Worm (Caenorhabditis elegans) whole organism, L3 larva: ENCODE results near the gene sups-1.

ENCODE experiments used
- R02D3.7 ChIP-seq: fragments of 150-350 bp; optimal IDR thresholded peaks from 2 replicates; lab custom pipeline; 2014; ENCODE audit warnings: missing biosample characterization, missing genetic modification characterization
- ZK546.5 ChIP-seq: sonication (generic microtip); optimal IDR thresholded peaks from 2 replicates; lab custom pipeline; 2017; ENCODE audit warnings: missing biosample characterization, missing genetic modification characterization
- aly-2 ChIP-seq: fragments of 150-350 bp; optimal IDR thresholded peaks from 2 replicates; lab custom pipeline; 2014; ENCODE audit warnings: missing biosample characterization, missing genetic modification characterization
- ama-1 ChIP-seq: fragments of 150-350 bp; optimal IDR thresholded peaks from 2 replicates; lab custom pipeline; 2018
- ceh-16 ChIP-seq: sonication (generic microtip); optimal IDR thresholded peaks from 2 replicates; lab custom pipeline; 2017; ENCODE audit warnings: missing biosample characterization, missing genetic modification characterization
- ceh-28 ChIP-seq: fragments of 150-350 bp; optimal IDR thresholded peaks from 2 replicates; lab custom pipeline; 2014; ENCODE audit warnings: missing biosample characterization, missing genetic modification reagents, missing genetic modification characterization
- ceh-82 ChIP-seq: fragments of 150-350 bp; optimal IDR thresholded peaks from 2 replicates; lab custom pipeline; 2014; ENCODE audit warnings: missing biosample characterization, missing genetic modification characterization
- ceh-9 ChIP-seq: sonication (generic microtip); optimal IDR thresholded peaks from 2 replicates; lab custom pipeline; 2018; ENCODE audit warnings: missing biosample characterization, missing genetic modification characterization
- daf-12 ChIP-seq: fragments of 150-350 bp; optimal IDR thresholded peaks from 2 replicates; lab custom pipeline; 2014; ENCODE audit warnings: missing biosample characterization, missing genetic modification reagents, missing genetic modification characterization
- egl-27 ChIP-seq: sonication (generic microtip); optimal IDR thresholded peaks from 4 replicates; lab custom pipeline; 2017; ENCODE audit warnings: missing biosample characterization, missing genetic modification reagents, missing genetic modification characterization
- egl-5 ChIP-seq: fragments of 150-350 bp; optimal IDR thresholded peaks from 2 replicates; lab custom pipeline; 2017; ENCODE audit warnings: missing biosample characterization, missing genetic modification reagents, missing genetic modification characterization, inconsistent platforms
- elt-1 ChIP-seq: fragments of 150-350 bp; optimal IDR thresholded peaks from 2 replicates; lab custom pipeline; 2014; ENCODE audit warnings: missing biosample characterization, missing genetic modification characterization
- elt-2 ChIP-seq: sonication (generic microtip); optimal IDR thresholded peaks from 2 replicates; lab custom pipeline; 2016; ENCODE audit warnings: missing genetic modification reagents, mild to moderate bottlenecking, missing genetic modification characterization, missing compliant biosample characterization
- elt-3 ChIP-seq, 3 experiments: fragments of 150-350 bp in 1 of 3; sonication (generic microtip) in 2 of 3; optimal IDR thresholded peaks; 2 replicates in 2 of 3; 4 replicates in 1 of 3; lab custom pipeline; 2014 to 2017; ENCODE audit warnings: missing biosample characterization in 3 of 3, missing genetic modification characterization in 3 of 3
- eor-1 ChIP-seq, 2 experiments: fragments of 150-350 bp; optimal IDR thresholded peaks; 2 replicates each; lab custom pipeline; 2014 to 2018; ENCODE audit warnings: missing biosample characterization in 2 of 2, missing genetic modification characterization in 2 of 2
- fkh-10 ChIP-seq: sonication (generic microtip); optimal IDR thresholded peaks from 2 replicates; lab custom pipeline; 2017; ENCODE audit warnings: missing biosample characterization, missing genetic modification reagents, missing genetic modification characterization
- fkh-2 ChIP-seq: fragments of 150-350 bp; optimal IDR thresholded peaks from 2 replicates; lab custom pipeline; 2014; ENCODE audit warnings: missing biosample characterization, missing genetic modification reagents, missing genetic modification characterization
- fos-1 ChIP-seq: fragments of 150-350 bp; optimal IDR thresholded peaks from 2 replicates; lab custom pipeline; 2014; ENCODE audit warnings: missing biosample characterization, missing genetic modification characterization
- hmg-11 ChIP-seq: sonication (generic microtip); optimal IDR thresholded peaks from 2 replicates; lab custom pipeline; 2016; ENCODE audit warnings: missing genetic modification characterization, missing compliant biosample characterization
- jun-1 ChIP-seq: fragments of 150-350 bp; optimal IDR thresholded peaks from 2 replicates; lab custom pipeline; 2014; ENCODE audit warnings: missing biosample characterization, missing genetic modification reagents, missing genetic modification characterization
- lin-15B ChIP-seq: fragments of 150-350 bp; optimal IDR thresholded peaks from 2 replicates; lab custom pipeline; 2014; ENCODE audit warnings: missing biosample characterization, missing genetic modification characterization
- lin-39 ChIP-seq: fragments of 150-350 bp; optimal IDR thresholded peaks from 2 replicates; lab custom pipeline; 2018; ENCODE audit warnings: missing biosample characterization, missing genetic modification reagents, missing genetic modification characterization
- lsy-12 ChIP-seq: sonication (generic microtip); optimal IDR thresholded peaks from 2 replicates; lab custom pipeline; 2016; ENCODE audit warnings: mild to moderate bottlenecking, missing genetic modification characterization, missing compliant biosample characterization
- mdl-1 ChIP-seq: fragments of 150-350 bp; optimal IDR thresholded peaks from 2 replicates; lab custom pipeline; 2014; ENCODE audit warnings: missing biosample characterization, missing genetic modification characterization
- mml-1 ChIP-seq: fragments of 150-350 bp; sonication (generic microtip); optimal IDR thresholded peaks from 3 replicates; lab custom pipeline; 2014; ENCODE audit warnings: missing biosample characterization, missing genetic modification characterization
- nfya-1 ChIP-seq: sonication (generic microtip); optimal IDR thresholded peaks from 2 replicates; lab custom pipeline; 2017; ENCODE audit warnings: missing genetic modification characterization, mild to moderate bottlenecking, missing compliant biosample characterization, antibody characterized with exemption, moderate library complexity; ENCODE audit not compliant: insufficient read depth
- nhr-12 ChIP-seq: fragments of 150-350 bp; optimal IDR thresholded peaks from 2 replicates; lab custom pipeline; 2014; ENCODE audit warnings: missing biosample characterization, missing genetic modification characterization
- nhr-23 ChIP-seq: fragments of 150-350 bp; optimal IDR thresholded peaks from 2 replicates; lab custom pipeline; 2014; ENCODE audit warnings: missing biosample characterization, missing genetic modification reagents, missing genetic modification characterization
- nhr-237 ChIP-seq: fragments of 150-350 bp; optimal IDR thresholded peaks from 2 replicates; lab custom pipeline; 2014; ENCODE audit warnings: missing biosample characterization, missing genetic modification characterization
- nhr-25 ChIP-seq: sonication (generic microtip); optimal IDR thresholded peaks from 2 replicates; lab custom pipeline; 2017; ENCODE audit warnings: missing biosample characterization, missing genetic modification characterization
- nhr-28 ChIP-seq: fragments of 150-350 bp; optimal IDR thresholded peaks from 2 replicates; lab custom pipeline; 2014; ENCODE audit warnings: missing biosample characterization, missing genetic modification characterization
- nhr-43 ChIP-seq: sonication (generic microtip); optimal IDR thresholded peaks from 2 replicates; lab custom pipeline; 2016; ENCODE audit warnings: mild to moderate bottlenecking, missing genetic modification characterization, missing compliant biosample characterization; ENCODE audit not compliant: poor library complexity, severe bottlenecking
- nhr-67 ChIP-seq: fragments of 150-350 bp; optimal IDR thresholded peaks from 2 replicates; lab custom pipeline; 2014; ENCODE audit warnings: missing biosample characterization, missing genetic modification characterization
- nhr-76 ChIP-seq: fragments of 150-350 bp; sonication (generic microtip); optimal IDR thresholded peaks from 5 replicates; lab custom pipeline; 2014; ENCODE audit warnings: missing biosample characterization, missing genetic modification characterization
- nhr-77 ChIP-seq: fragments of 150-350 bp; optimal IDR thresholded peaks from 2 replicates; lab custom pipeline; 2014; ENCODE audit warnings: missing biosample characterization, missing genetic modification characterization
- pha-4 ChIP-seq: fragments of 150-350 bp; optimal IDR thresholded peaks from 2 replicates; lab custom pipeline; 2014; ENCODE audit warnings: missing biosample characterization, missing genetic modification reagents, missing genetic modification characterization
- snpc-4 ChIP-seq: fragments of 150-350 bp; optimal IDR thresholded peaks from 2 replicates; lab custom pipeline; 2014; ENCODE audit warnings: missing biosample characterization, missing genetic modification characterization
- unc-39 ChIP-seq: sonication (generic microtip); optimal IDR thresholded peaks from 4 replicates; lab custom pipeline; 2017; ENCODE audit warnings: missing biosample characterization, missing genetic modification characterization
- unc-62 ChIP-seq: fragments of 150-350 bp; sonication (generic microtip); optimal IDR thresholded peaks from 4 replicates; lab custom pipeline; 2014; ENCODE audit warnings: missing biosample characterization, missing genetic modification reagents, missing genetic modification characterization
- zag-1 ChIP-seq: fragments of 150-350 bp; optimal IDR thresholded peaks from 2 replicates; lab custom pipeline; 2014; ENCODE audit warnings: missing biosample characterization, missing genetic modification characterization
- ztf-11 ChIP-seq: fragments of 150-350 bp; optimal IDR thresholded peaks from 2 replicates; lab custom pipeline; 2014; ENCODE audit warnings: missing biosample characterization, missing genetic modification characterization
- ztf-4 ChIP-seq: fragments of 150-350 bp; optimal IDR thresholded peaks from 2 replicates; lab custom pipeline; 2014; ENCODE audit warnings: missing biosample characterization, missing genetic modification characterization

sups-1 gene

ce11 chrX:6043283-6043682 lies 39.3 kb downstream of the sups-1 start:
- TF ChIP-seq jun-1 (tag; lab: Kevin White, UChicago) (peak; percentile 37), fos-1 (tag; lab: Kevin White, UChicago) (no peak), elt-2 (tag; lab: Kevin White, UChicago) (peak; percentile 8), lin-15B (no peak), pha-4 (tag; lab: Kevin White, UChicago) (peak; percentile 79), nhr-12 (no peak)
- TF ChIP-seq, all 47 proteins: peak for 3

ce11 chrX:6048508-6048907 lies 44.6 kb downstream of the sups-1 start, which contains the start of gene pak-1:
Gene pak-1, minus strand, starts transcription at chrX:6048608.
- no peak for TF ChIP-seq egl-5
- TF ChIP-seq lin-39 (tag; lab: Kevin White, UChicago): no peak
- TF ChIP-seq mml-1: no peak
- no peak for TF ChIP-seq nhr-76 (tag; lab: Kevin White, UChicago)
- no peak for TF ChIP-seq pha-4 (tag; lab: Kevin White, UChicago)
- no peak for TF ChIP-seq nhr-23 (tag; lab: Kevin White, UChicago)
- no peak for TF ChIP-seq ceh-82 (tag; lab: Kevin White, UChicago)
- TF ChIP-seq fkh-10 (GFP tag; lab: Kevin White, UChicago): no peak
- TF ChIP-seq snpc-4 (tag; lab: Kevin White, UChicago): no peak
- TF ChIP-seq nhr-67 (tag; lab: Kevin White, UChicago): no peak

- TF ChIP-seq ceh-28 (tag; lab: Kevin White, UChicago): peak; percentile 80
- no peak for TF ChIP-seq snpc-4 (tag; lab: Kevin White, UChicago)
- no peak for TF ChIP-seq R02D3.7 (tag; lab: Kevin White, UChicago)
- TF ChIP-seq elt-2 (tag; lab: Kevin White, UChicago): peak; percentile 56
- TF ChIP-seq nhr-23 (tag; lab: Kevin White, UChicago): peak; percentile 68
- no peak for TF ChIP-seq nhr-76 (tag; lab: Kevin White, UChicago)
- peak in 1 of 3 experiments; percentile 87 for TF ChIP-seq elt-3 (tag; optimal IDR thresholded peaks at IDR 0.05; lab: Kevin White, UChicago)
- TF ChIP-seq, all 47 proteins: peak for 4
These were observed 46.1 kb downstream of the sups-1 start for ce11 chrX:6050078-6050477.

- TF ChIP-seq nhr-28 (tag; lab: Kevin White, UChicago) (no peak), nhr-25 (tag; lab: Kevin White, UChicago) (peak; percentile 39), nhr-23 (tag; lab: Kevin White, UChicago) (peak; percentile 59)
These were observed 46.9 kb downstream of the sups-1 start for ce11 chrX:6050849-6051248.

DNA sequence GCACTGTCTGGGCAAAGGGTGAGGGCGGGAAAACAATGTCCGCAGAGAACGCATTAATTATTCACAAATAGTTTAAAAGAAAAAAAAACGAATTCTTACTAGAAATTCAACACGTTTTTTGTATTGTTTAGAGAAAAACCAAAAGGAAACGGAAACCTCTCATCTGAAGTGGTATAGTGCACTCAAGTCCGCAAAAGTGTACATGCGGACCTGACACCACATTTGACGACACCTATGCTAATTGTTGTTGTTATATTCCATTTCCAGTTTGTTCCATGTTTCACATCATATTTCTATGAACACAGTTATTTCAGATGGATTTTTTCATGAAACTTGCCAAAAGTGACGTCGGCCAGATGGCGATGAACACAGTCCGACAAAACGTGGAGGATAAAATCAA lies 48.8 kb downstream of the sups-1 start, which contains the start of gene C45B2.6:
Gene C45B2.6, plus strand, starts transcription at position 136 of the 400 bp plus-strand sequence.
- TF ChIP-seq nfya-1 (peak; percentile 26), ceh-82 (tag; lab: Kevin White, UChicago) (no peak), nhr-77 (tag; lab: Kevin White, UChicago) (no peak), fos-1 (tag; lab: Kevin White, UChicago) (no peak), ceh-28 (tag; lab: Kevin White, UChicago) (no peak), ama-1 (lab: Kevin White, UChicago) (no peak), jun-1 (tag; lab: Kevin White, UChicago) (no peak), ZK546.5 (no peak), lsy-12 (tag; lab: Kevin White, UChicago) (no peak), nhr-28 (tag; lab: Kevin White, UChicago) (no peak), nhr-23 (tag; lab: Kevin White, UChicago) (no peak), ztf-4 (tag; lab: Kevin White, UChicago) (no peak), ceh-16 (tag; lab: Kevin White, UChicago) (no peak), pha-4 (tag; lab: Kevin White, UChicago) (peak; percentile 43), unc-62 (GFP tag; lab: Kevin White, UChicago) (no peak), nhr-76 (tag; lab: Kevin White, UChicago) (no peak), daf-12 (tag; lab: Kevin White, UChicago) (no peak), hmg-11 (peak; percentile 29), zag-1 (tag; lab: Kevin White, UChicago) (no peak), nhr-12 (no peak), fkh-2 (tag; lab: Kevin White, UChicago) (no peak), nhr-43 (no peak), snpc-4 (tag; lab: Kevin White, UChicago) (no peak), mdl-1 (tag; lab: Kevin White, UChicago) (no peak), elt-2 (tag; lab: Kevin White, UChicago) (no peak), fkh-10 (GFP tag; lab: Kevin White, UChicago) (no peak), aly-2 (tag; lab: Kevin White, UChicago) (no peak), eor-1 (tag; optimal IDR thresholded peaks at IDR 0.05; lab: Kevin White, UChicago) (no peak), nhr-237 (tag; lab: Kevin White, UChicago) (no peak), nhr-25 (tag; lab: Kevin White, UChicago) (peak; percentile 15), ceh-9 (tag; lab: Kevin White, UChicago) (no peak), ztf-11 (tag; lab: Kevin White, UChicago) (no peak), nhr-67 (tag; lab: Kevin White, UChicago) (no peak), elt-1 (tag; lab: Kevin White, UChicago) (no peak), unc-39 (no peak), egl-27 (no peak), lin-39 (tag; lab: Kevin White, UChicago) (no peak), lin-15B (no peak), R02D3.7 (tag; lab: Kevin White, UChicago) (no peak)
